Worm (Caenorhabditis elegans) whole organism, L4 larva: ENCODE measurements around the gene ZC84.7.

Experiments used
- ZK546.5 ChIP-seq, 2 experiments: sonication (generic microtip); optimal IDR thresholded peaks; 2 replicates each; lab custom pipeline; 2017; ENCODE audit warnings: missing biosample characterization in 2 of 2, missing genetic modification characterization in 2 of 2
- aha-1 ChIP-seq: fragments of 150-350 bp; peaks from one replicate; lab custom pipeline; 2014; ENCODE audit warnings: missing biosample characterization, missing genetic modification characterization
- ama-1 ChIP-seq: fragments of 150-350 bp; optimal IDR thresholded peaks from 2 replicates; lab custom pipeline; 2014; ENCODE audit warnings: inconsistent platforms, mixed read lengths
- ceh-82 ChIP-seq: sonication (generic microtip); optimal IDR thresholded peaks from 2 replicates; lab custom pipeline; 2017; ENCODE audit warnings: missing biosample characterization, missing genetic modification characterization
- mdl-1 ChIP-seq, 2 experiments: fragments of 150-350 bp in 1 of 2; sonication (generic microtip) in 1 of 2; optimal IDR thresholded peaks; 2 replicates each; lab custom pipeline; 2014 to 2017; ENCODE audit warnings: missing biosample characterization in 2 of 2, missing genetic modification characterization in 2 of 2
- nhr-25 ChIP-seq: sonication (generic microtip); optimal IDR thresholded peaks from 2 replicates; lab custom pipeline; 2017; ENCODE audit warnings: missing genetic modification characterization, mild to moderate bottlenecking, missing compliant biosample characterization, antibody characterized with exemption, moderate library complexity, borderline replicate concordance; ENCODE audit not compliant: insufficient read depth
- rbr-2 ChIP-seq: sonication (generic microtip); optimal IDR thresholded peaks from 2 replicates; lab custom pipeline; 2016; ENCODE audit warnings: missing genotype, missing genetic modification characterization, missing compliant biosample characterization
- saeg-2 ChIP-seq: fragments of 200-800 bp; sonication (Bioruptor generic); IDR thresholded peaks from 2 replicates; pipeline ENCODE4 v1.3.6; 2022; ENCODE audit warnings: missing genetic modification reagents, missing genetic modification characterization, missing compliant biosample characterization

DNA sequence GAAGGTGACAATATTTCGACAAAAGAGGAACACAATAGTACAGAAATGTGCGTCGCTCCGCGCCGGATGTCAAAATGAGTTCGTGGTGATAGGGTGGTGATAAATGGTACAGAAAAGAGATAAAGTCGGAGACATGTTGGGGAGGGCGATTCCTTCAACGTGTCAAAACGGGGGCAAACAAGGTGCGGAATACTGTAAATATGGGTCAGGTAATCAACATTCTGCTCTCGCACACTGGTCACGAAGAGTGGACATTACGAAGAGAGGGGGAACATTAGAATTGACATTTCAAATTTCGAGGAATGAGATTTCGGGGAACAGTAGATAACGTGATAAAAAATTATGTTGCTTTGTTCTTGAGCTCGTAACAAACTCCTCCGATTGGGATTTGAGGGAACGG is 13.8 kb downstream of the ZC84.7 start, which contains the start of gene ZC84.6:
- no peak for TF ChIP-seq ama-1
- TF ChIP-seq mdl-1 (tag; optimal IDR thresholded peaks at IDR 0.05; lab: Kevin White, UChicago) = no peak
- TF ChIP-seq ZK546.5 (tag; optimal IDR thresholded peaks at IDR 0.05; lab: Kevin White, UChicago) = no peak
- TF ChIP-seq rbr-2 = no peak
- TF ChIP-seq ceh-82 (tag; lab: Kevin White, UChicago) = no peak
- TF ChIP-seq aha-1 (tag; lab: Kevin White, UChicago) = no peak
- no peak for TF ChIP-seq saeg-2 (GFP tag; lab: Robert Waterston, UW)
- TF ChIP-seq nhr-25 (tag; lab: Kevin White, UChicago) = no peak
